Fruit fly (Drosophila melanogaster) whole organism, embryonic: Measurements from ENCODE around the gene ftz-f1.
A peak's percentile ranks its signal among the peaks of the same experiment; 100 is the strongest.

Experiments
- ATbp ChIP-seq: fragments of 200-800 bp; sonication (Bioruptor generic); optimal IDR thresholded peaks from 2 replicates; lab custom pipeline; 2017; ENCODE audit warnings: missing biosample characterization, mild to moderate bottlenecking, missing genetic modification characterization, missing genetic modification reagents
- BEAF-32 ChIP-seq: fragments of 200-800 bp; sonication (Bioruptor generic); optimal IDR thresholded peaks from 3 replicates; lab custom pipeline; 2017; ENCODE audit warnings: missing biosample characterization, missing genetic modification characterization, mild to moderate bottlenecking, moderate library complexity, missing genetic modification reagents
- CG10321 ChIP-seq: fragments of 200-800 bp; sonication (Bioruptor generic); IDR thresholded peaks from 2 replicates; pipeline ENCODE4 v1.3.6; 2022; ENCODE audit warnings: missing biosample characterization, missing genetic modification characterization
- CG10959 ChIP-seq: fragments of 200-800 bp; sonication (Bioruptor generic); IDR thresholded peaks from 2 replicates; pipeline ENCODE4 v1.3.6; 2022; ENCODE audit warnings: missing biosample characterization, missing genetic modification characterization
- CG11085 ChIP-seq: fragments of 200-800 bp; sonication (Bioruptor generic); IDR thresholded peaks from 2 replicates; pipeline ENCODE4 v1.3.6; 2022; ENCODE audit warnings: missing biosample characterization, missing genetic modification characterization
- CG11093 ChIP-seq: fragments of 200-800 bp; sonication (Bioruptor generic); IDR thresholded peaks from 3 replicates; pipeline ENCODE4 v1.3.6; 2022; ENCODE audit warnings: missing biosample characterization, missing genetic modification characterization
- CG12299 ChIP-seq: fragments of 200-800 bp; sonication (Bioruptor generic); optimal IDR thresholded peaks from 2 replicates; lab custom pipeline; 2018; ENCODE audit warnings: missing biosample characterization, mild to moderate bottlenecking, missing genetic modification characterization
- CG12659 ChIP-seq: fragments of 200-800 bp; sonication (Bioruptor generic); optimal IDR thresholded peaks from 3 replicates; lab custom pipeline; 2017; ENCODE audit warnings: mild to moderate bottlenecking, missing biosample characterization, missing genetic modification reagents, missing genetic modification characterization
- CG13624 ChIP-seq: fragments of 200-800 bp; sonication (Bioruptor generic); optimal IDR thresholded peaks from 2 replicates; lab custom pipeline; 2016; ENCODE audit warnings: missing biosample characterization, missing genetic modification characterization
- CG15479 ChIP-seq: fragments of 200-800 bp; sonication (Bioruptor generic); optimal IDR thresholded peaks from 3 replicates; lab custom pipeline; 2019; ENCODE audit warnings: missing biosample characterization, mild to moderate bottlenecking, missing genetic modification characterization, moderate library complexity
- CG17385 ChIP-seq: fragments of 200-800 bp; sonication (Bioruptor generic); optimal IDR thresholded peaks from 3 replicates; lab custom pipeline; 2018; ENCODE audit warnings: missing biosample characterization, mild to moderate bottlenecking, missing genetic modification characterization
- CG18262 ChIP-seq: fragments of 200-800 bp; optimal IDR thresholded peaks from 3 replicates; lab custom pipeline; 2019; ENCODE audit warnings: missing biosample characterization, mild to moderate bottlenecking, missing genetic modification characterization, moderate library complexity
- CG2116 ChIP-seq: fragments of 200-800 bp; sonication (Bioruptor generic); optimal IDR thresholded peaks from 3 replicates; lab custom pipeline; 2018; ENCODE audit warnings: missing biosample characterization, mild to moderate bottlenecking, missing genetic modification characterization
- CG30020 ChIP-seq: fragments of 200-800 bp; optimal IDR thresholded peaks from 2 replicates; lab custom pipeline; 2019; ENCODE audit warnings: missing biosample characterization, mild to moderate bottlenecking, missing genetic modification characterization, moderate library complexity
- CG4360 ChIP-seq: fragments of 200-800 bp; sonication (Bioruptor generic); IDR thresholded peaks from 2 replicates; pipeline ENCODE4 v1.3.6; 2022; ENCODE audit warnings: missing biosample characterization, missing genetic modification characterization
- CG6683 ChIP-seq: fragments of 200-800 bp; sonication (Bioruptor generic); optimal IDR thresholded peaks from 2 replicates; lab custom pipeline; 2017; ENCODE audit warnings: missing biosample characterization, mild to moderate bottlenecking, missing genetic modification characterization, missing genetic modification reagents
- CG6854 ChIP-seq: fragments of 200-800 bp; sonication (Bioruptor generic); optimal IDR thresholded peaks from 3 replicates; lab custom pipeline; 2017; ENCODE audit warnings: missing biosample characterization, mild to moderate bottlenecking, missing genetic modification characterization
- CG7928 ChIP-seq: fragments of 200-800 bp; sonication (Bioruptor generic); optimal IDR thresholded peaks from 2 replicates; lab custom pipeline; 2017; ENCODE audit warnings: missing biosample characterization, mild to moderate bottlenecking, missing genetic modification characterization
- CG7963 ChIP-seq: fragments of 200-800 bp; sonication (Bioruptor generic); IDR thresholded peaks from 3 replicates; pipeline ENCODE4 v1.3.6; 2022; ENCODE audit warnings: missing biosample characterization, missing genetic modification characterization; ENCODE audit not compliant: partially characterized antibody
- CG9437 ChIP-seq: fragments of 200-800 bp; sonication (Bioruptor generic); optimal IDR thresholded peaks from 2 replicates; lab custom pipeline; 2018; ENCODE audit warnings: missing biosample characterization, mild to moderate bottlenecking, missing genetic modification characterization
- CHES-1-like ChIP-seq: fragments of 200-800 bp; sonication (Bioruptor generic); optimal IDR thresholded peaks from 2 replicates; lab custom pipeline; 2016; ENCODE audit warnings: missing biosample characterization, missing genetic modification characterization
- Dbx ChIP-seq: fragments of 200-800 bp; sonication (Bioruptor generic); IDR thresholded peaks from 3 replicates; pipeline ENCODE4 v1.3.6; 2022; ENCODE audit warnings: missing biosample characterization, missing genetic modification characterization
- Dp ChIP-seq: fragments of 200-800 bp; sonication (Bioruptor generic); optimal IDR thresholded peaks from 2 replicates; lab custom pipeline; 2018; ENCODE audit warnings: missing biosample characterization, mild to moderate bottlenecking, missing genetic modification characterization, moderate library complexity
- Fer2 ChIP-seq: fragments of 200-800 bp; sonication (Bioruptor generic); optimal IDR thresholded peaks from 2 replicates; lab custom pipeline; 2018; ENCODE audit warnings: missing biosample characterization, mild to moderate bottlenecking, missing genetic modification characterization, moderate library complexity
- HLH4C ChIP-seq: fragments of 200-800 bp; sonication (Bioruptor generic); IDR thresholded peaks from 3 replicates; pipeline ENCODE4 v1.3.6; 2022; ENCODE audit warnings: missing biosample characterization, missing genetic modification characterization; ENCODE audit not compliant: partially characterized antibody
- Hr3 ChIP-seq: fragments of 200-800 bp; sonication (Bioruptor generic); optimal IDR thresholded peaks from 3 replicates; lab custom pipeline; 2016; ENCODE audit warnings: missing biosample characterization, missing genetic modification characterization
- Max ChIP-seq: fragments of 200-800 bp; sonication (Bioruptor generic); optimal IDR thresholded peaks from 2 replicates; lab custom pipeline; 2016; ENCODE audit warnings: missing biosample characterization, mild to moderate bottlenecking, missing genetic modification characterization
- Pdp1 ChIP-seq, 2 experiments: fragments of 200-800 bp; sonication (Bioruptor generic); optimal IDR thresholded peaks; 3 replicates each; lab custom pipeline; 2016; ENCODE audit warnings: missing biosample characterization in 2 of 2, missing genetic modification characterization in 2 of 2, mild to moderate bottlenecking in 1 of 2, moderate library complexity in 1 of 2
- Six4 ChIP-seq: fragments of 200-800 bp; sonication (Bioruptor generic); optimal IDR thresholded peaks from 2 replicates; lab custom pipeline; 2016; ENCODE audit warnings: missing biosample characterization, missing genetic modification characterization
- Sox100B ChIP-seq: fragments of 200-800 bp; sonication (Bioruptor generic); optimal IDR thresholded peaks from 3 replicates; lab custom pipeline; 2018; ENCODE audit warnings: missing biosample characterization, mild to moderate bottlenecking, missing genetic modification characterization
- Sox102F ChIP-seq: fragments of 200-800 bp; sonication (Bioruptor generic); optimal IDR thresholded peaks from 2 replicates; lab custom pipeline; 2018; ENCODE audit warnings: missing biosample characterization, mild to moderate bottlenecking, missing genetic modification characterization, moderate library complexity
- Tbp ChIP-seq: fragments of >200 bp; optimal IDR thresholded peaks from 2 replicates; lab custom pipeline; 2018; ENCODE audit warnings: missing biosample characterization, missing genetic modification characterization
- ap ChIP-seq: fragments of 200-800 bp; sonication (Bioruptor generic); IDR thresholded peaks from 2 replicates; pipeline ENCODE4 v1.3.6; 2022; ENCODE audit warnings: missing biosample characterization, missing genetic modification characterization
- bab2 ChIP-seq: fragments of 200-800 bp; sonication (Bioruptor generic); optimal IDR thresholded peaks from 2 replicates; lab custom pipeline; 2016; ENCODE audit warnings: missing biosample characterization, missing genetic modification characterization
- btn ChIP-seq: fragments of 200-800 bp; sonication (Bioruptor generic); optimal IDR thresholded peaks from 2 replicates; lab custom pipeline; 2016; ENCODE audit warnings: missing biosample characterization, missing genetic modification characterization
- eyg ChIP-seq: fragments of 200-800 bp; sonication (Bioruptor generic); optimal IDR thresholded peaks from 3 replicates; lab custom pipeline; 2016; ENCODE audit warnings: missing biosample characterization, missing genetic modification characterization
- gsb-n ChIP-seq: fragments of 200-800 bp; sonication (Bioruptor generic); optimal IDR thresholded peaks from 3 replicates; lab custom pipeline; 2018; ENCODE audit warnings: missing biosample characterization, mild to moderate bottlenecking, missing genetic modification characterization
- hkb ChIP-seq, 2 experiments: fragments of 200-800 bp in 1 of 2; fragments of >200 bp in 1 of 2; sonication (Bioruptor generic) in 1 of 2; IDR thresholded peaks in 1 of 2; optimal IDR thresholded peaks in 1 of 2; 2 replicates each; pipeline versions ENCODE4 v1.3.6 to Lab custom; 2017 to 2022; ENCODE audit warnings: missing biosample characterization in 1 of 2, missing genetic modification characterization in 1 of 2
- knrl ChIP-seq: fragments of 200-800 bp; sonication (Bioruptor generic); IDR thresholded peaks from 3 replicates; pipeline ENCODE4 v1.3.6; 2022; ENCODE audit warnings: missing biosample characterization, missing genetic modification characterization; ENCODE audit not compliant: partially characterized antibody
- lab ChIP-seq: fragments of 200-800 bp; sonication (Bioruptor generic); optimal IDR thresholded peaks from 3 replicates; lab custom pipeline; 2017; ENCODE audit warnings: missing biosample characterization, missing genetic modification characterization, mild to moderate bottlenecking, moderate library complexity, missing genetic modification reagents
- luna ChIP-seq: fragments of 200-800 bp; sonication (Bioruptor generic); optimal IDR thresholded peaks from 2 replicates; lab custom pipeline; 2016; ENCODE audit warnings: missing biosample characterization, missing genetic modification characterization
- nerfin-2 ChIP-seq: fragments of 200-800 bp; sonication (Bioruptor generic); IDR thresholded peaks from 2 replicates; pipeline ENCODE4 v1.3.6; 2022; ENCODE audit warnings: missing biosample characterization, missing genetic modification characterization; ENCODE audit not compliant: partially characterized antibody
- phol ChIP-seq: fragments of 200-800 bp; sonication (Bioruptor generic); optimal IDR thresholded peaks from 3 replicates; lab custom pipeline; 2018; ENCODE audit warnings: missing biosample characterization, mild to moderate bottlenecking, missing genetic modification characterization, moderate library complexity
- prd ChIP-seq, 3 experiments: fragments of >200 bp in 2 of 3; fragments of 200-800 bp in 1 of 3; sonication (Bioruptor generic) in 1 of 3; optimal IDR thresholded peaks in 2 of 3; IDR thresholded peaks in 1 of 3; 2 replicates in 2 of 3; 3 replicates in 1 of 3; pipeline versions ENCODE4 v1.3.6 to Lab custom; 2017 to 2022; ENCODE audit warnings: missing biosample characterization in 1 of 3, missing genetic modification characterization in 1 of 3
- psq ChIP-seq: fragments of 200-800 bp; sonication (Bioruptor generic); optimal IDR thresholded peaks from 2 replicates; lab custom pipeline; 2017; ENCODE audit warnings: missing biosample characterization, missing genetic modification characterization
- ranshi ChIP-seq: fragments of 200-800 bp; sonication (Bioruptor generic); IDR thresholded peaks from 2 replicates; pipeline ENCODE4 v1.3.6; 2022; ENCODE audit warnings: missing biosample characterization, missing genetic modification characterization
- rib ChIP-seq: fragments of 200-800 bp; sonication (Bioruptor generic); IDR thresholded peaks from 2 replicates; pipeline ENCODE4 v1.3.6; 2022; ENCODE audit warnings: missing biosample characterization, missing genetic modification characterization
- schlank ChIP-seq: fragments of 200-800 bp; sonication (Bioruptor generic); optimal IDR thresholded peaks from 2 replicates; lab custom pipeline; 2018; ENCODE audit warnings: missing biosample characterization, mild to moderate bottlenecking, missing genetic modification characterization
- shn ChIP-seq: fragments of 200-800 bp; sonication (Bioruptor generic); optimal IDR thresholded peaks from 3 replicates; lab custom pipeline; 2016; ENCODE audit warnings: missing biosample characterization, missing genetic modification characterization
- vnd ChIP-seq: fragments of 200-800 bp; sonication (Bioruptor generic); IDR thresholded peaks from 3 replicates; pipeline ENCODE4 v1.3.6; 2022; ENCODE audit warnings: missing biosample characterization, missing genetic modification characterization; ENCODE audit not compliant: partially characterized antibody

The ftz-f1 gene

dm6 chr3L:18745647-18746046, 55.5 kb downstream of the ftz-f1 start, which contains the start of gene MED11 (continued):
- TF ChIP-seq HLH4C (GFP tag; lab: Robert Waterston, UW) (no peak), CG10959 (GFP tag; lab: Robert Waterston, UW) (no peak), rib (GFP tag; lab: Robert Waterston, UW) (no peak), shn (GFP tag; lab: Kevin White, UChicago) (no peak), Max (GFP tag; lab: Kevin White, UChicago) (no peak), CG2116 (no peak), Dp (GFP tag; lab: Kevin White, UChicago) (peak; percentile 40), CG6854 (GFP tag; lab: Kevin White, UChicago) (no peak), Hr3 (no peak), CHES-1-like (GFP tag; lab: Kevin White, UChicago) (no peak), Pdp1 (GFP tag; optimal IDR thresholded peaks at IDR 0.05; lab: Kevin White, UChicago) (no peak), CG9437 (no peak), BEAF-32 (GFP tag; lab: Kevin White, UChicago) (peak; percentile 34), CG30020 (tag; lab: Kevin White, UChicago) (peak; percentile 48), CG11093 (GFP tag; lab: Robert Waterston, UW) (no peak), CG7928 (GFP tag; lab: Kevin White, UChicago) (no peak), ATbp (GFP tag; lab: Kevin White, UChicago) (no peak), Fer2 (no peak), phol (tag; lab: Kevin White, UChicago) (peak; percentile 4), CG6683 (GFP tag; lab: Kevin White, UChicago) (no peak), CG12659 (peak; percentile 25), CG4360 (GFP tag; lab: Robert Waterston, UW) (no peak), CG7963 (no peak), btn (GFP tag; lab: Kevin White, UChicago) (no peak), hkb (optimal IDR thresholded peaks at IDR 0.05; lab: Kevin White, UChicago) (no peak), hkb (GFP tag; IDR thresholded peaks at IDR 0.05; lab: Robert Waterston, UW) (no peak), Dbx (GFP tag; lab: Robert Waterston, UW) (no peak), vnd (GFP tag; lab: Robert Waterston, UW) (no peak), CG10321 (GFP tag; lab: Robert Waterston, UW) (no peak), Tbp (GFP tag; lab: Kevin White, UChicago) (no peak), luna (GFP tag; lab: Kevin White, UChicago) (no peak), CG12299 (tag; lab: Kevin White, UChicago) (no peak), CG13624 (GFP tag; lab: Kevin White, UChicago) (no peak), gsb-n (tag; lab: Kevin White, UChicago) (no peak), Sox100B (GFP tag; lab: Kevin White, UChicago) (no peak), bab2 (no peak), CG15479 (GFP tag; lab: Kevin White, UChicago) (no peak), prd (optimal IDR thresholded peaks at IDR 0.05; lab: Kevin White, UChicago) (no peak), prd (GFP tag; IDR thresholded peaks at IDR 0.05; lab: Robert Waterston, UW) (no peak), lab (GFP tag; lab: Kevin White, UChicago) (no peak), nerfin-2 (GFP tag; lab: Robert Waterston, UW) (no peak), ap (GFP tag; lab: Robert Waterston, UW) (no peak), CG17385 (GFP tag; lab: Kevin White, UChicago) (no peak), psq (GFP tag; lab: Kevin White, UChicago) (no peak), eyg (GFP tag; lab: Kevin White, UChicago) (no peak), schlank (tag; lab: Kevin White, UChicago) (no peak), Six4 (no peak), ranshi (GFP tag; lab: Robert Waterston, UW) (no peak), CG11085 (GFP tag; lab: Robert Waterston, UW) (no peak), Sox102F (GFP tag; lab: Kevin White, UChicago) (no peak), CG18262 (tag; lab: Kevin White, UChicago) (no peak), knrl (GFP tag; lab: Robert Waterston, UW) (0 out of 3 replicates have a peak, but pooled peaks have one; percentile 7)
